Worm (Caenorhabditis elegans) whole organism, L1 larva: ENCODE results near the gene mgrn-1.
A peak's percentile ranks its signal among the peaks of the same experiment; 100 is the strongest.

Experiments
- C16A3.4 ChIP-seq: fragments of 150-350 bp; optimal IDR thresholded peaks from 2 replicates; lab custom pipeline; 2014; ENCODE audit warnings: missing biosample characterization, missing genetic modification characterization
- C34B4.2 ChIP-seq: sonication (generic microtip); optimal IDR thresholded peaks from 2 replicates; lab custom pipeline; 2017; ENCODE audit warnings: mild to moderate bottlenecking, missing genetic modification characterization, missing compliant biosample characterization
- F16B12.6 ChIP-seq: fragments of 150-350 bp; optimal IDR thresholded peaks from 2 replicates; lab custom pipeline; 2014; ENCODE audit warnings: missing biosample characterization, missing genetic modification characterization
- alr-1 ChIP-seq: fragments of 200-800 bp; sonication (Bioruptor generic); optimal IDR thresholded peaks from 2 replicates; lab custom pipeline; 2018; ENCODE audit warnings: borderline replicate concordance, mild to moderate bottlenecking, missing genetic modification characterization, missing compliant biosample characterization
- ceh-8 ChIP-seq: fragments of 200-800 bp; sonication (Bioruptor generic); optimal IDR thresholded peaks from 2 replicates; lab custom pipeline; 2018; ENCODE audit warnings: mild to moderate bottlenecking, missing genetic modification characterization, moderate library complexity, missing compliant biosample characterization
- ces-1 ChIP-seq: fragments of 150-350 bp; optimal IDR thresholded peaks from 2 replicates; lab custom pipeline; 2014; ENCODE audit warnings: missing biosample characterization, missing genetic modification reagents, missing genetic modification characterization
- dsc-1 ChIP-seq: sonication (generic microtip); optimal IDR thresholded peaks from 2 replicates; lab custom pipeline; 2016; ENCODE audit warnings: mild to moderate bottlenecking, missing genetic modification characterization, missing compliant biosample characterization
- ets-5 ChIP-seq: fragments of 200-800 bp; sonication (Bioruptor generic); IDR thresholded peaks from 2 replicates; pipeline ENCODE4 v1.3.6; 2022; ENCODE audit warnings: missing genetic modification characterization, missing compliant biosample characterization
- fkh-10 ChIP-seq: sonication (generic microtip); optimal IDR thresholded peaks from 2 replicates; lab custom pipeline; 2017; ENCODE audit warnings: missing biosample characterization, missing genetic modification reagents, missing genetic modification characterization
- fkh-8 ChIP-seq: sonication (generic microtip); optimal IDR thresholded peaks from 2 replicates; lab custom pipeline; 2016; ENCODE audit warnings: mild to moderate bottlenecking, missing genetic modification characterization, missing compliant biosample characterization
- grh-1 ChIP-seq: fragments of 200-800 bp; sonication (Bioruptor generic); IDR thresholded peaks from 2 replicates; pipeline ENCODE4 v1.3.6; 2022; ENCODE audit warnings: missing genetic modification reagents, missing genetic modification characterization, missing compliant biosample characterization
- hlh-17 ChIP-seq: fragments of 200-800 bp; sonication (Bioruptor generic); optimal IDR thresholded peaks from 2 replicates; lab custom pipeline; 2018; ENCODE audit warnings: missing genetic modification characterization, mild to moderate bottlenecking, missing compliant biosample characterization, moderate library complexity, borderline replicate concordance
- hlh-4 ChIP-seq: sonication (generic microtip); optimal IDR thresholded peaks from 2 replicates; lab custom pipeline; 2016; ENCODE audit warnings: mild to moderate bottlenecking, missing genetic modification characterization, missing compliant biosample characterization
- hpl-2 ChIP-seq: fragments of 150-350 bp; optimal IDR thresholded peaks from 2 replicates; lab custom pipeline; 2014; ENCODE audit warnings: missing biosample characterization, missing genetic modification reagents, missing genetic modification characterization
- isw-1 ChIP-seq: fragments of 200-800 bp; sonication (Bioruptor generic); IDR thresholded peaks from 2 replicates; pipeline ENCODE4 v1.3.6; 2022; ENCODE audit warnings: missing genetic modification characterization, missing compliant biosample characterization
- lin-14 ChIP-seq: fragments of 200-800 bp; sonication (Bioruptor generic); optimal IDR thresholded peaks from 2 replicates; lab custom pipeline; 2018; ENCODE audit warnings: mild to moderate bottlenecking, missing genetic modification characterization, moderate library complexity, missing compliant biosample characterization
- lsy-2 ChIP-seq, 2 experiments: fragments of 150-350 bp; optimal IDR thresholded peaks; 2 replicates each; lab custom pipeline; 2014; ENCODE audit warnings: missing biosample characterization in 2 of 2, missing genetic modification characterization in 2 of 2
- mab-9 ChIP-seq: fragments of 200-800 bp; sonication (Bioruptor generic); IDR thresholded peaks from 2 replicates; pipeline ENCODE4 v1.3.6; 2022; ENCODE audit warnings: missing genetic modification reagents, missing genetic modification characterization, missing compliant biosample characterization
- nhr-12 ChIP-seq: sonication (generic microtip); optimal IDR thresholded peaks from 2 replicates; lab custom pipeline; 2017; ENCODE audit warnings: missing biosample characterization, missing genetic modification characterization
- nhr-47 ChIP-seq: sonication (generic microtip); optimal IDR thresholded peaks from 2 replicates; lab custom pipeline; 2016; ENCODE audit warnings: mild to moderate bottlenecking, missing genetic modification characterization, moderate library complexity, missing compliant biosample characterization
- nhr-71 ChIP-seq: sonication (generic microtip); optimal IDR thresholded peaks from 2 replicates; lab custom pipeline; 2016; ENCODE audit warnings: mild to moderate bottlenecking, missing genetic modification characterization, moderate library complexity, missing compliant biosample characterization
- nhr-76 ChIP-seq: sonication (generic microtip); optimal IDR thresholded peaks from 2 replicates; lab custom pipeline; 2017; ENCODE audit warnings: missing biosample characterization, missing genetic modification characterization
- nhr-84 ChIP-seq: sonication (generic microtip); optimal IDR thresholded peaks from 2 replicates; lab custom pipeline; 2017; ENCODE audit warnings: missing biosample characterization, missing genetic modification characterization
- nhr-85 ChIP-seq: sonication (generic microtip); peaks from one replicate; lab custom pipeline; 2016; ENCODE audit warnings: missing genetic modification characterization, inconsistent platforms, missing compliant biosample characterization
- nhr-90 ChIP-seq: sonication (generic microtip); optimal IDR thresholded peaks from 2 replicates; lab custom pipeline; 2016; ENCODE audit warnings: mild to moderate bottlenecking, missing genetic modification characterization, missing compliant biosample characterization; ENCODE audit not compliant: poor library complexity
- pag-3 ChIP-seq: sonication (generic microtip); optimal IDR thresholded peaks from 2 replicates; lab custom pipeline; 2017; ENCODE audit warnings: missing genetic modification characterization, mild to moderate bottlenecking, missing compliant biosample characterization, antibody characterized with exemption, borderline replicate concordance; ENCODE audit not compliant: insufficient read depth
- pax-3 ChIP-seq: fragments of 200-800 bp; sonication (Bioruptor generic); optimal IDR thresholded peaks from 2 replicates; lab custom pipeline; 2018; ENCODE audit warnings: mild to moderate bottlenecking, missing genetic modification characterization, moderate library complexity, missing compliant biosample characterization
- snu-23 ChIP-seq: sonication (generic microtip); optimal IDR thresholded peaks from 2 replicates; lab custom pipeline; 2016; ENCODE audit warnings: missing genetic modification characterization, missing compliant biosample characterization
- swsn-7 ChIP-seq: sonication (generic microtip); optimal IDR thresholded peaks from 2 replicates; lab custom pipeline; 2016; ENCODE audit warnings: missing genetic modification characterization, missing compliant biosample characterization
- tbx-2 ChIP-seq: sonication (generic microtip); optimal IDR thresholded peaks from 2 replicates; lab custom pipeline; 2016; ENCODE audit warnings: missing genetic modification characterization, missing compliant biosample characterization
- unc-62 ChIP-seq: fragments of 150-350 bp; optimal IDR thresholded peaks from 2 replicates; lab custom pipeline; 2014; ENCODE audit warnings: missing biosample characterization, missing genetic modification reagents, missing genetic modification characterization
- unc-98 ChIP-seq: fragments of 200-800 bp; sonication (Bioruptor generic); IDR thresholded peaks from 2 replicates; pipeline ENCODE4 v1.3.6; 2022; ENCODE audit warnings: missing genetic modification characterization, missing compliant biosample characterization
- vab-15 ChIP-seq: sonication (generic microtip); optimal IDR thresholded peaks from 2 replicates; lab custom pipeline; 2017; ENCODE audit warnings: missing genotype, mild to moderate bottlenecking, missing genetic modification characterization, missing compliant biosample characterization
- zag-1 ChIP-seq: fragments of 150-350 bp; optimal IDR thresholded peaks from 2 replicates; lab custom pipeline; 2014; ENCODE audit warnings: missing biosample characterization, missing genetic modification characterization
- zip-4 ChIP-seq: fragments of 200-800 bp; sonication (Bioruptor generic); optimal IDR thresholded peaks from 2 replicates; lab custom pipeline; 2018; ENCODE audit warnings: mild to moderate bottlenecking, missing genetic modification characterization, moderate library complexity, missing compliant biosample characterization
- ztf-11 ChIP-seq, 2 experiments: sonication (generic microtip); optimal IDR thresholded peaks; 2 replicates each; lab custom pipeline; 2016 to 2017; ENCODE audit warnings: missing genetic modification characterization in 2 of 2, missing biosample characterization in 1 of 2, missing compliant biosample characterization in 1 of 2

The mgrn-1 gene

DNA sequence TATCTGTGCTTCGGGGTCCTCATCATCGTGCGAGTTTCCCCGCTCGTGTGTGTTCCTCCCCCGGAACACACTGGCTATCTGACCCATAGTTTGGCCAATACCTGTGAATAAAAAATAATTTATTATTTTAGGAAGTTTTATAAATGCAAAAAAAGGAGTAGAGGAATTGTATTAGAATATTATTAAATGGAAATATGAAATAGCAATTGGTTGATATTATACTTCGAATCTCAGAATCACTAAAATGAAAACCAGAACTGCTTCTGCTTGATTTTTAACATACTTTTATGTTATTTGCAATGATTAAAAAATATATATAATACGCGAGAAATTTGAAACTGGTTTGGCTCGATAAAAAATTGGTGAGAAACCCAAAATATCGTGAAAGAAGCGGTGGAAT lies at the start of gene mgrn-1:
TSS of gene mgrn-1 (minus strand) at position 101 of the 400 bp plus-strand sequence.
- TF ChIP-seq zip-4, result no peak
- no peak for TF ChIP-seq fkh-8
- no peak for TF ChIP-seq F16B12.6 (tag; lab: Kevin White, UChicago)
- TF ChIP-seq dsc-1 (tag; lab: Kevin White, UChicago), result no peak
- TF ChIP-seq ets-5 (GFP tag; lab: Robert Waterston, UW), result no peak
- TF ChIP-seq hpl-2 (GFP tag; lab: Kevin White, UChicago), result no peak
- no peak for TF ChIP-seq ztf-11 (tag; optimal IDR thresholded peaks at IDR 0.05; lab: Kevin White, UChicago)
- no peak for TF ChIP-seq C16A3.4
- TF ChIP-seq, all 84 proteins: peak for 0

DNA sequence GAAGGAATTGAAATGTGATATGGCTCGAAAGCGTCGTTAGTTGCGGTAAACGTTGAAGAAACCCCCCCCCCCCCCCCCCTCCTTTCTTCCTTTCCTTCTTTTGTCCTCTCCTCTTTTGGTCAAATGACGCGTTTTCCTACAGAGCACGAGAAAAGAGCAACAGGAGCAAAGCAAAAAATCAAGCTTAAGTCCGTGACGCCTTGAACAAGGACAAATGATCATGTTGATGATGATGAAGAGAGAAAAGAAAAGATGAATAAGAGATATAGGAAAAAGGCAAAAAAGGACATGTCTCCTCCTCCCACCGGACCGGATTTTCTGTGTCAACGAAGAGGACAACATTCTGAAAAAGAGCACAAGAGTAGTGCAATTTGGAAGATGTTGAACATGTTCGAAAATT lies 48.1 kb upstream of the mgrn-1 start:
- TF ChIP-seq lin-14 (GFP tag; lab: Kevin White, UChicago) (peak; percentile 39), hlh-4 (tag; lab: Kevin White, UChicago) (no peak), fkh-10 (GFP tag; lab: Kevin White, UChicago) (peak; percentile 47)
- TF ChIP-seq, all 84 proteins: peak for 2

DNA sequence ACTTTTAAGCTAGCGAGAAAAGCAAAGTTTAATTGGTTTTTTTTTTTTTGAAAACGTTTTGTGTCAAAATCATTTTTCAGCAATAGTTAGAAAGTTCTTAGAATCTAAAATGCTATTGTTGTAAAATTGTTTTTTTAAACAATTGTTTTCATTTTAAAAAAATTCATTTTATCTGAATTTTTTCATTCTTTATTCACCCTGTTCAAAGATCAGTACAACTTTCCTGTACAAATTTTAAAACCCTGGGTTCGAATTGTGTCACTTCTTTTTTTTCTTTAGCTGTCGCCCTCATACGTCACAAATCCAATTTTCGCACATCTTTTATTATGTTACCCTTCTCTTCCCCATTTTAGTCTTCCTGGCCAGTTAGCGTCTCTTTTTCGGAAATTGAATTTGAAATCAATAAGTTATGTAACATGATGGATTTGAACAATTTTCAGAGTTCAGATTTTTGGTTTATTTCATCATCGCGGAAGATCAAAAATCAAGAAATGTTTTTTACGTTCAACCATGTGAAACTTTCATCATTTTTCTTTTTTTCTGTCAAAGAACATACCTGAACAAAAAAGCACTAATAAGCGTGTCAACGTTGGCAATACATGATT lies 45.3 kb upstream of the mgrn-1 start:
- TF ChIP-seq ces-1, result peak; percentile 98
- TF ChIP-seq nhr-85 (tag; lab: Kevin White, UChicago), result no peak
- TF ChIP-seq C34B4.2 (tag; lab: Kevin White, UChicago), result no peak
- peak; percentile 98 for TF ChIP-seq fkh-10 (GFP tag; lab: Kevin White, UChicago)
- no peak for TF ChIP-seq hlh-17 (GFP tag; lab: Kevin White, UChicago)
- TF ChIP-seq lin-14 (GFP tag; lab: Kevin White, UChicago), result peak; percentile 91
- TF ChIP-seq vab-15, result no peak
- peak; percentile 47 for TF ChIP-seq ceh-8 (GFP tag; lab: Kevin White, UChicago)
- TF ChIP-seq nhr-76 (tag; lab: Kevin White, UChicago), result no peak
- peak; percentile 28 for TF ChIP-seq swsn-7 (tag; lab: Kevin White, UChicago)
- peak; percentile 9 to 15 for TF ChIP-seq lsy-2 (tag; optimal IDR thresholded peaks at IDR 0.05; lab: Kevin White, UChicago)
- TF ChIP-seq nhr-71, result peak; percentile 60
- TF ChIP-seq unc-62, result no peak
- no peak for TF ChIP-seq snu-23
- TF ChIP-seq nhr-47 (tag; lab: Kevin White, UChicago), result peak; percentile 50
- TF ChIP-seq C16A3.4, result no peak

DNA sequence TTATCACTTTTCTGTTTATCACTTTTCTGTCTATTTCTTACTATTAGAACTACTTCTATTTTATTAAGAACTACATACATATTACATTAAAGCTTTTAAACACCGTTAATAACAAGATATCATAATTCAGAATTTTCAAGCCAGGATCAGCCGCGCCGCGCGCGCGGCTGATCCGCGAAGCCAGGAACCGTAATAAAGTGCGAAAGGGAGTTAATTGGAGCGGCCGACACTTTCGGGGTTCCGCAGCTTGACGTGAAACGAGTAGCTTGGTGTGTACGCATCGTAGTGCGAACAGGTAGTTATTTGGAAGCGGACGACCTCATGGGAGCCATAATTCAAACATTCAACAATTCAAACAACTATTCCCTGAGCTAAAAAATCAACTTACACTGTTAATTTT lies 43.6 kb upstream of the mgrn-1 start:
- TF ChIP-seq nhr-84, result no peak
- TF ChIP-seq nhr-90 (tag; lab: Kevin White, UChicago), result no peak
- TF ChIP-seq unc-98 (GFP tag; lab: Robert Waterston, UW), result no peak
- no peak for TF ChIP-seq tbx-2 (tag; lab: Kevin White, UChicago)
- TF ChIP-seq zag-1, result no peak
- no peak for TF ChIP-seq unc-62
- no peak for TF ChIP-seq F16B12.6 (tag; lab: Kevin White, UChicago)
- TF ChIP-seq hpl-2 (GFP tag; lab: Kevin White, UChicago), result no peak
- no peak for TF ChIP-seq mab-9 (GFP tag; lab: Robert Waterston, UW)
- no peak for TF ChIP-seq alr-1
- TF ChIP-seq pax-3 (tag; lab: Kevin White, UChicago), result no peak
- no peak for TF ChIP-seq pag-3 (tag; lab: Kevin White, UChicago)
- no peak for TF ChIP-seq C16A3.4
- TF ChIP-seq grh-1 (GFP tag; lab: Robert Waterston, UW), result no peak
- no peak for TF ChIP-seq isw-1 (GFP tag; lab: Robert Waterston, UW)
- no peak for TF ChIP-seq ceh-8 (GFP tag; lab: Kevin White, UChicago)
- TF ChIP-seq nhr-12 (tag; lab: Kevin White, UChicago), result no peak
- no peak for TF ChIP-seq dsc-1 (tag; lab: Kevin White, UChicago)
- no peak for TF ChIP-seq zip-4
